Worm (Caenorhabditis elegans) whole organism, L1 larva: ENCODE measurements around the gene C02D5.2.

Experiments used
- ceh-82 ChIP-seq, 3 experiments: fragments of 150-350 bp in 1 of 3; sonication (generic microtip) in 2 of 3; optimal IDR thresholded peaks; 2 replicates each; lab custom pipeline; 2014 to 2017; ENCODE audit warnings: missing biosample characterization in 3 of 3, missing genetic modification characterization in 3 of 3
- elt-3 ChIP-seq, 6 experiments: fragments of 150-350 bp in 1 of 6; sonication (generic microtip); optimal IDR thresholded peaks; 2 replicates each; lab custom pipeline; 2017 to 2018; ENCODE audit warnings: missing biosample characterization in 6 of 6, missing genetic modification characterization in 6 of 6, inconsistent platforms in 1 of 6
- lin-39 ChIP-seq: fragments of 150-350 bp; optimal IDR thresholded peaks from 2 replicates; lab custom pipeline; 2014; ENCODE audit warnings: missing biosample characterization, missing genetic modification reagents, missing genetic modification characterization
- mdl-1 ChIP-seq, 2 experiments: fragments of 150-350 bp; optimal IDR thresholded peaks; 2 replicates each; lab custom pipeline; 2014 to 2017; ENCODE audit warnings: missing biosample characterization in 2 of 2, missing genetic modification characterization in 2 of 2, inconsistent platforms in 1 of 2
- nhr-28 ChIP-seq: fragments of 150-350 bp; optimal IDR thresholded peaks from 2 replicates; lab custom pipeline; 2014; ENCODE audit warnings: missing biosample characterization, missing genetic modification characterization
- zip-4 ChIP-seq: fragments of 200-800 bp; sonication (Bioruptor generic); optimal IDR thresholded peaks from 2 replicates; lab custom pipeline; 2018; ENCODE audit warnings: mild to moderate bottlenecking, missing genetic modification characterization, moderate library complexity, missing compliant biosample characterization
- ztf-11 ChIP-seq, 2 experiments: sonication (generic microtip); optimal IDR thresholded peaks; 2 replicates each; lab custom pipeline; 2016 to 2017; ENCODE audit warnings: missing genetic modification characterization in 2 of 2, missing biosample characterization in 1 of 2, missing compliant biosample characterization in 1 of 2

- TF ChIP-seq zip-4 (GFP tag; lab: Kevin White, UChicago) (no peak), mdl-1 (tag; optimal IDR thresholded peaks at IDR 0.05; lab: Kevin White, UChicago) (no peak), lin-39 (tag; lab: Kevin White, UChicago) (no peak), ztf-11 (tag; optimal IDR thresholded peaks at IDR 0.05; lab: Kevin White, UChicago) (no peak), nhr-28 (tag; lab: Kevin White, UChicago) (no peak), ceh-82 (tag; optimal IDR thresholded peaks at IDR 0.05; lab: Kevin White, UChicago) (no peak), elt-3 (tag; optimal IDR thresholded peaks at IDR 0.05; lab: Kevin White, UChicago) (no peak)
Observed at ce11 chrIII:8533900-8534299, 23.2 kb upstream of the C02D5.2 start.
